Fruit fly (Drosophila melanogaster): Measurements from ENCODE around the gene CG15760.

CG15760 gene

dm6 chrX:13669366-13669765 lies at the start of gene CG15760:
Gene CG15760, plus strand, starts transcription at chrX:13669699.
- TF ChIP-seq ttk (optimal IDR thresholded peaks at IDR 0.05) (no peak), psq (optimal IDR thresholded peaks at IDR 0.05) (no peak), h (optimal IDR thresholded peaks at IDR 0.05) (no peak), Myc (optimal IDR thresholded peaks at IDR 0.05) (no peak), insv (optimal IDR thresholded peaks at IDR 0.05) (no peak), Sin3A (optimal IDR thresholded peaks at IDR 0.05) (no peak)

- TF ChIP-seq ttk (optimal IDR thresholded peaks at IDR 0.05) (no peak), insv (optimal IDR thresholded peaks at IDR 0.05) (no peak), Myc (optimal IDR thresholded peaks at IDR 0.05) (no peak)
Measured at dm6 chrX:13624334-13625079, 45.0 kb upstream of the CG15760 start, which contains the start of the genes CG2691 and NFAT. Gene CG2691, minus strand, starts transcription at chrX:13624408. Gene NFAT, plus strand, starts transcription at chrX:13624745.

- TF ChIP-seq psq (optimal IDR thresholded peaks at IDR 0.05) (no peak), Sin3A (optimal IDR thresholded peaks at IDR 0.05) (no peak), h (optimal IDR thresholded peaks at IDR 0.05) (no peak), insv (optimal IDR thresholded peaks at IDR 0.05) (no peak)
Measured at dm6 chrX:13625080-13625723, 44.3 kb upstream of the CG15760 start.

- no peak for TF ChIP-seq h (optimal IDR thresholded peaks at IDR 0.05)
- TF ChIP-seq insv (optimal IDR thresholded peaks at IDR 0.05), result no peak
- TF ChIP-seq ttk (optimal IDR thresholded peaks at IDR 0.05), result no peak
- TF ChIP-seq psq (optimal IDR thresholded peaks at IDR 0.05), result no peak
- TF ChIP-seq Sin3A (optimal IDR thresholded peaks at IDR 0.05), result no peak
- TF ChIP-seq Myc (optimal IDR thresholded peaks at IDR 0.05), result no peak
Measured at dm6 chrX:13625888-13626578, 43.5 kb upstream of the CG15760 start.

- no peak for TF ChIP-seq h (optimal IDR thresholded peaks at IDR 0.05)
- no peak for TF ChIP-seq ttk (optimal IDR thresholded peaks at IDR 0.05)
- no peak for TF ChIP-seq Myc (optimal IDR thresholded peaks at IDR 0.05)
Measured at dm6 chrX:13626579-13626894, 43.0 kb upstream of the CG15760 start.

- TF ChIP-seq insv (optimal IDR thresholded peaks at IDR 0.05) (no peak), Myc (optimal IDR thresholded peaks at IDR 0.05) (no peak), Sin3A (optimal IDR thresholded peaks at IDR 0.05) (no peak), psq (optimal IDR thresholded peaks at IDR 0.05) (no peak), ttk (optimal IDR thresholded peaks at IDR 0.05) (no peak), h (optimal IDR thresholded peaks at IDR 0.05) (no peak)
Measured at dm6 chrX:13627855-13628254, 41.6 kb upstream of the CG15760 start.

- TF ChIP-seq Myc (optimal IDR thresholded peaks at IDR 0.05), result no peak
- TF ChIP-seq h (optimal IDR thresholded peaks at IDR 0.05), result no peak
- no peak for TF ChIP-seq ttk (optimal IDR thresholded peaks at IDR 0.05)
- no peak for TF ChIP-seq insv (optimal IDR thresholded peaks at IDR 0.05)
- no peak for TF ChIP-seq psq (optimal IDR thresholded peaks at IDR 0.05)
- no peak for TF ChIP-seq Sin3A (optimal IDR thresholded peaks at IDR 0.05)
Measured at dm6 chrX:13629414-13629813, 40.1 kb upstream of the CG15760 start.

- no peak for TF ChIP-seq ttk (optimal IDR thresholded peaks at IDR 0.05)
- no peak for TF ChIP-seq Myc (optimal IDR thresholded peaks at IDR 0.05)
- TF ChIP-seq Sin3A (optimal IDR thresholded peaks at IDR 0.05), result no peak
- no peak for TF ChIP-seq insv (optimal IDR thresholded peaks at IDR 0.05)
- TF ChIP-seq h (optimal IDR thresholded peaks at IDR 0.05), result no peak
- no peak for TF ChIP-seq psq (optimal IDR thresholded peaks at IDR 0.05)
Measured at dm6 chrX:13630290-13630900, 39.1 kb upstream of the CG15760 start.

dm6 chrX:13632606-13633005 lies 36.9 kb upstream of the CG15760 start:
- no peak for TF ChIP-seq insv (optimal IDR thresholded peaks at IDR 0.05)
- TF ChIP-seq psq (optimal IDR thresholded peaks at IDR 0.05), result no peak
- no peak for TF ChIP-seq ttk (optimal IDR thresholded peaks at IDR 0.05)
- TF ChIP-seq Sin3A (optimal IDR thresholded peaks at IDR 0.05), result no peak
- no peak for TF ChIP-seq h (optimal IDR thresholded peaks at IDR 0.05)

- TF ChIP-seq Myc (optimal IDR thresholded peaks at IDR 0.05) (no peak), ttk (optimal IDR thresholded peaks at IDR 0.05) (no peak), insv (optimal IDR thresholded peaks at IDR 0.05) (no peak), Sin3A (optimal IDR thresholded peaks at IDR 0.05) (no peak), h (optimal IDR thresholded peaks at IDR 0.05) (no peak), psq (optimal IDR thresholded peaks at IDR 0.05) (no peak)
Measured at dm6 chrX:13633298-13633891, 36.1 kb upstream of the CG15760 start.

- TF ChIP-seq Myc (optimal IDR thresholded peaks at IDR 0.05), result no peak
- TF ChIP-seq Sin3A (optimal IDR thresholded peaks at IDR 0.05), result no peak
- TF ChIP-seq psq (optimal IDR thresholded peaks at IDR 0.05), result no peak
- no peak for TF ChIP-seq ttk (optimal IDR thresholded peaks at IDR 0.05)
- TF ChIP-seq insv (optimal IDR thresholded peaks at IDR 0.05), result no peak
- TF ChIP-seq h (optimal IDR thresholded peaks at IDR 0.05), result no peak
Measured at dm6 chrX:13634254-13634999, 35.1 kb upstream of the CG15760 start.
